Worm (Caenorhabditis elegans) whole organism, mixed stage, embryonic: Measurements from ENCODE around the gene sdz-31.

Experiments used
- ceh-39 ChIP-seq: fragments of 150-350 bp; optimal IDR thresholded peaks from 2 replicates; lab custom pipeline; 2014; ENCODE audit warnings: missing biosample characterization, missing genetic modification characterization
- elt-3 ChIP-seq: fragments of 150-350 bp; optimal IDR thresholded peaks from 2 replicates; lab custom pipeline; 2014; ENCODE audit warnings: missing biosample characterization, missing genetic modification characterization
- lin-13 ChIP-seq: fragments of 150-350 bp; optimal IDR thresholded peaks from 2 replicates; lab custom pipeline; 2014; ENCODE audit warnings: missing biosample characterization, missing genetic modification characterization
- lsy-2 ChIP-seq: fragments of 150-350 bp; optimal IDR thresholded peaks from 2 replicates; lab custom pipeline; 2014; ENCODE audit warnings: missing biosample characterization, missing genetic modification characterization
- nhr-76 ChIP-seq: sonication (generic microtip); optimal IDR thresholded peaks from 2 replicates; lab custom pipeline; 2017; ENCODE audit warnings: missing biosample characterization, missing genetic modification characterization
- snpc-4 ChIP-seq: fragments of 150-350 bp; optimal IDR thresholded peaks from 2 replicates; lab custom pipeline; 2014; ENCODE audit warnings: missing biosample characterization, missing genetic modification characterization
- ztf-11 ChIP-seq: fragments of 150-350 bp; optimal IDR thresholded peaks from 2 replicates; lab custom pipeline; 2014; ENCODE audit warnings: missing biosample characterization, missing genetic modification characterization

ce11 chrV:9837679-9838078 lies 42.3 kb upstream of the sdz-31 start, which contains the start of gene srsx-21:
- TF ChIP-seq lin-13 (tag; lab: Kevin White, UChicago), result no peak
- no peak for TF ChIP-seq ceh-39 (tag; lab: Kevin White, UChicago)
- TF ChIP-seq ztf-11 (tag; lab: Kevin White, UChicago), result no peak
- no peak for TF ChIP-seq snpc-4 (tag; lab: Kevin White, UChicago)
- TF ChIP-seq nhr-76 (tag; lab: Kevin White, UChicago), result no peak
- no peak for TF ChIP-seq lsy-2 (tag; lab: Kevin White, UChicago)
- no peak for TF ChIP-seq elt-3 (tag; lab: Kevin White, UChicago)
